Fruit fly (Drosophila melanogaster) Kc167 (cell line): ENCODE data around the gene rols.

ENCODE experiments used
- Myc ChIP-seq: fragments of >200 bp; optimal IDR thresholded peaks from 2 replicates; lab custom pipeline; 2017; ENCODE audit warnings: missing external identifiers
- h ChIP-seq: fragments of >200 bp; optimal IDR thresholded peaks from 3 replicates; lab custom pipeline; 2018; ENCODE audit warnings: missing external identifiers
- insv ChIP-seq: fragments of >200 bp; optimal IDR thresholded peaks from 3 replicates; lab custom pipeline; 2018; ENCODE audit warnings: missing external identifiers
- psq ChIP-seq: fragments of >200 bp; optimal IDR thresholded peaks from 2 replicates; lab custom pipeline; 2017; ENCODE audit warnings: missing external identifiers
- ttk ChIP-seq: sonication (Bioruptor generic); optimal IDR thresholded peaks from 2 replicates; lab custom pipeline; 2017; ENCODE audit warnings: missing external identifiers

DNA sequence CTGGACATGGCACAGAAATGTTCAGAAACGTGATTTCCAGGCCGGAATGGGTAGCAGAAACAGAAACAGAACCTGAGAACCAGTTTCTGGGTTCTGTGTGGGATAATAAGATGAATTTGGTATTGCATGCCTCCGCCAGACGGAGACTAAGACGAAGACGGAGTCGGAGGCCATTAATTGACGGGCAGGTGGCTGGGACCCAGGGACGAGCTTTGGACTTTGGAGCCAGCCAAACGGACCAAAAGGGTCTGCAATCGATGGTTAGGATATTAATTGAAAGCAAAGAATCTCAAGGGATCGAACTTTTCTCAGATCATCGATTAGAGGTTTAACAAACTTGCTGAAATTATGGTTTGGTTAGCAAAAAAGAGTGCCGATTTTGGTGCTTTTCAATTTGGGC, 50.4 kb downstream of the rols start:
- TF ChIP-seq insv (lab: Kevin White, UChicago) (no peak), Myc (no peak), psq (no peak), ttk (lab: Kevin White, UChicago) (no peak), h (lab: Kevin White, UChicago) (no peak)
